Fruit fly (Drosophila melanogaster) whole organism, prepupa: ENCODE data around the gene Rac1.
A peak's percentile ranks its signal among the peaks of the same experiment; 100 is the strongest.

ENCODE experiments used
- CG10631 ChIP-seq: fragments of 200-800 bp; sonication (Bioruptor generic); optimal IDR thresholded peaks from 2 replicates; lab custom pipeline; 2016; ENCODE audit warnings: missing biosample characterization, missing genetic modification characterization
- CG32006 ChIP-seq: fragments of 200-800 bp; sonication (Bioruptor generic); optimal IDR thresholded peaks from 3 replicates; lab custom pipeline; 2017; ENCODE audit warnings: missing biosample characterization, mild to moderate bottlenecking, missing genetic modification characterization
- Eip93F ChIP-seq: fragments of 200-800 bp; sonication (Bioruptor generic); optimal IDR thresholded peaks from 2 replicates; lab custom pipeline; 2016; ENCODE audit warnings: missing biosample characterization, mild to moderate bottlenecking, missing genetic modification characterization
- Gug ChIP-seq: fragments of 200-800 bp; sonication (Bioruptor generic); IDR thresholded peaks from 2 replicates; pipeline ENCODE4 v1.3.6; 2022; ENCODE audit warnings: missing biosample characterization, missing genetic modification characterization
- Hr39 ChIP-seq: fragments of 200-800 bp; sonication (Bioruptor generic); optimal IDR thresholded peaks from 2 replicates; lab custom pipeline; 2016; ENCODE audit warnings: missing biosample characterization, missing genetic modification characterization
- Hr4 ChIP-seq: fragments of 200-800 bp; sonication (Bioruptor generic); optimal IDR thresholded peaks from 3 replicates; lab custom pipeline; 2016; ENCODE audit warnings: missing biosample characterization, missing genetic modification characterization
- OdsH ChIP-seq: fragments of 200-800 bp; sonication (Bioruptor generic); optimal IDR thresholded peaks from 3 replicates; lab custom pipeline; 2016; ENCODE audit warnings: missing biosample characterization, missing genetic modification characterization
- Smox ChIP-seq: fragments of 200-800 bp; sonication (Bioruptor generic); optimal IDR thresholded peaks from 3 replicates; lab custom pipeline; 2016; ENCODE audit warnings: missing biosample characterization, missing genetic modification characterization
- Sox14 ChIP-seq: fragments of 200-800 bp; sonication (Bioruptor generic); optimal IDR thresholded peaks from 3 replicates; lab custom pipeline; 2016; ENCODE audit warnings: missing biosample characterization, missing genetic modification characterization
- fkh ChIP-seq: fragments of 200-800 bp; sonication (Bioruptor generic); optimal IDR thresholded peaks from 3 replicates; lab custom pipeline; 2017; ENCODE audit warnings: missing biosample characterization, mild to moderate bottlenecking, missing genetic modification characterization, moderate library complexity
- vri ChIP-seq: fragments of 200-800 bp; sonication (Bioruptor generic); optimal IDR thresholded peaks from 3 replicates; lab custom pipeline; 2016; ENCODE audit warnings: missing biosample characterization, mild to moderate bottlenecking, missing genetic modification characterization

dm6 chr3L:1342133-1342580 lies 39.7 kb upstream of the Rac1 start, which contains the start of gene indra:
- TF ChIP-seq Hr4 (GFP tag; lab: Kevin White, UChicago) = no peak
- TF ChIP-seq Hr39 (GFP tag; lab: Kevin White, UChicago) = no peak
- peak; percentile 66 for TF ChIP-seq Sox14 (GFP tag; lab: Kevin White, UChicago)
- no peak for TF ChIP-seq CG10631
- TF ChIP-seq Gug (GFP tag; lab: Robert Waterston, UW) = 0 out of 2 replicates have a peak, but pooled peaks have one; percentile 26
- peak; percentile 94 for TF ChIP-seq vri (GFP tag; lab: Kevin White, UChicago)
- no peak for TF ChIP-seq Smox (GFP tag; lab: Kevin White, UChicago)
- peak; percentile 43 for TF ChIP-seq fkh (GFP tag; lab: Kevin White, UChicago)
- no peak for TF ChIP-seq Eip93F
- no peak for TF ChIP-seq OdsH (GFP tag; lab: Kevin White, UChicago)
- TF ChIP-seq CG32006 = no peak
